Worm (Caenorhabditis elegans) whole organism, L3 larva: ENCODE data around the gene mrpl-46.

Experiments used
- ama-1 ChIP-seq: fragments of 150-350 bp; optimal IDR thresholded peaks from 2 replicates; lab custom pipeline; 2018
- ceh-82 ChIP-seq: fragments of 150-350 bp; optimal IDR thresholded peaks from 2 replicates; lab custom pipeline; 2014; ENCODE audit warnings: missing biosample characterization, missing genetic modification characterization
- elt-1 ChIP-seq: fragments of 150-350 bp; optimal IDR thresholded peaks from 2 replicates; lab custom pipeline; 2014; ENCODE audit warnings: missing biosample characterization, missing genetic modification characterization
- lin-15B ChIP-seq: fragments of 150-350 bp; optimal IDR thresholded peaks from 2 replicates; lab custom pipeline; 2014; ENCODE audit warnings: missing biosample characterization, missing genetic modification characterization
- nhr-25 ChIP-seq: sonication (generic microtip); optimal IDR thresholded peaks from 2 replicates; lab custom pipeline; 2017; ENCODE audit warnings: missing biosample characterization, missing genetic modification characterization
- unc-39 ChIP-seq: sonication (generic microtip); optimal IDR thresholded peaks from 4 replicates; lab custom pipeline; 2017; ENCODE audit warnings: missing biosample characterization, missing genetic modification characterization
- ztf-11 ChIP-seq: fragments of 150-350 bp; optimal IDR thresholded peaks from 2 replicates; lab custom pipeline; 2014; ENCODE audit warnings: missing biosample characterization, missing genetic modification characterization

- TF ChIP-seq ama-1 (no peak), elt-1 (tag; lab: Kevin White, UChicago) (no peak), ceh-82 (no peak), unc-39 (tag; lab: Kevin White, UChicago) (no peak), ztf-11 (tag; lab: Kevin White, UChicago) (no peak), nhr-25 (no peak), lin-15B (no peak)
Measured at ce11 chrIV:831796-832486, 31.3 kb downstream of the mrpl-46 start, which contains the start of the genes madf-1 and Y55F3BR.10.
